Worm (Caenorhabditis elegans) whole organism, L3 larva: ENCODE measurements around the gene ttr-35.
A peak's percentile ranks its signal among the peaks of the same experiment; 100 is the strongest.

Source experiments
- ZK546.5 ChIP-seq: sonication (generic microtip); optimal IDR thresholded peaks from 2 replicates; lab custom pipeline; 2017; ENCODE audit warnings: missing biosample characterization, missing genetic modification characterization
- ceh-28 ChIP-seq: fragments of 150-350 bp; optimal IDR thresholded peaks from 2 replicates; lab custom pipeline; 2014; ENCODE audit warnings: missing biosample characterization, missing genetic modification reagents, missing genetic modification characterization
- ceh-9 ChIP-seq: sonication (generic microtip); optimal IDR thresholded peaks from 2 replicates; lab custom pipeline; 2018; ENCODE audit warnings: missing biosample characterization, missing genetic modification characterization
- egl-27 ChIP-seq: sonication (generic microtip); optimal IDR thresholded peaks from 4 replicates; lab custom pipeline; 2017; ENCODE audit warnings: missing biosample characterization, missing genetic modification reagents, missing genetic modification characterization
- egl-5 ChIP-seq: fragments of 150-350 bp; optimal IDR thresholded peaks from 2 replicates; lab custom pipeline; 2017; ENCODE audit warnings: missing biosample characterization, missing genetic modification reagents, missing genetic modification characterization, inconsistent platforms
- elt-2 ChIP-seq: sonication (generic microtip); optimal IDR thresholded peaks from 2 replicates; lab custom pipeline; 2016; ENCODE audit warnings: missing genetic modification reagents, mild to moderate bottlenecking, missing genetic modification characterization, missing compliant biosample characterization
- mdl-1 ChIP-seq: fragments of 150-350 bp; optimal IDR thresholded peaks from 2 replicates; lab custom pipeline; 2014; ENCODE audit warnings: missing biosample characterization, missing genetic modification characterization
- nfya-1 ChIP-seq: sonication (generic microtip); optimal IDR thresholded peaks from 2 replicates; lab custom pipeline; 2017; ENCODE audit warnings: missing genetic modification characterization, mild to moderate bottlenecking, missing compliant biosample characterization, antibody characterized with exemption, moderate library complexity; ENCODE audit not compliant: insufficient read depth
- pqm-1 ChIP-seq: fragments of 150-350 bp; optimal IDR thresholded peaks from 2 replicates; lab custom pipeline; 2017; ENCODE audit warnings: missing biosample characterization, missing genetic modification characterization, inconsistent platforms
- snpc-4 ChIP-seq: fragments of 150-350 bp; optimal IDR thresholded peaks from 2 replicates; lab custom pipeline; 2014; ENCODE audit warnings: missing biosample characterization, missing genetic modification characterization
- unc-62 ChIP-seq: fragments of 150-350 bp; sonication (generic microtip); optimal IDR thresholded peaks from 4 replicates; lab custom pipeline; 2014; ENCODE audit warnings: missing biosample characterization, missing genetic modification reagents, missing genetic modification characterization
- ztf-4 ChIP-seq: fragments of 150-350 bp; optimal IDR thresholded peaks from 2 replicates; lab custom pipeline; 2014; ENCODE audit warnings: missing biosample characterization, missing genetic modification characterization

DNA sequence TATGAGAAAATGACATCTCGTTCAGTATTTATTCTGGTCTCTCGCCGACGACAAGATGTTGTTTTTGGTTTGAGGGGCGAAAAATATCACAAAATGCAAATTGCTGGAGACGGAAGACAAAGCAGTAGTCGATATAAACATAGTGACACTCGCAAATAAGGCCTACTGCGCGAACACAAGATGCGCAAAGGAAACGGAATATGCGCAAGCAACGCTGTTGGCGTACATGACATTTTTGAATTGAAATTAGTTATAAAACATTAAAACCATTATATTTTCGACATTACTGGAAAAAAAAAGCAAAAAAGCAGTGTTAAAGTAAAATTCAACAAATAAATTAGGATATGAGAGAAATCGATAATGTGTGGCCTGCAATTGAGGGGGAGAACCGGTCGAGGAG lies 7.1 kb upstream of the ttr-35 start, which contains the start of gene cdf-1:
- no peak for TF ChIP-seq elt-2 (tag; lab: Kevin White, UChicago)
- TF ChIP-seq mdl-1 = no peak
- TF ChIP-seq pqm-1 (tag; lab: Kevin White, UChicago) = no peak
- no peak for TF ChIP-seq egl-5 (tag; lab: Kevin White, UChicago)
- peak; percentile 23 for TF ChIP-seq nfya-1 (tag; lab: Kevin White, UChicago)
- no peak for TF ChIP-seq ceh-9
- no peak for TF ChIP-seq snpc-4 (tag; lab: Kevin White, UChicago)
- no peak for TF ChIP-seq ztf-4 (tag; lab: Kevin White, UChicago)
- TF ChIP-seq unc-62 (GFP tag; lab: Kevin White, UChicago) = no peak
- TF ChIP-seq ZK546.5 (tag; lab: Kevin White, UChicago) = no peak
- TF ChIP-seq egl-27 (tag; lab: Kevin White, UChicago) = no peak
- no peak for TF ChIP-seq ceh-28 (tag; lab: Kevin White, UChicago)
